Fruit fly (Drosophila melanogaster) whole organism, embryonic: ENCODE results near the gene AP-1sigma.

Experiments
- Adf1 ChIP-seq: fragments of 200-800 bp; sonication (Bioruptor generic); IDR thresholded peaks from 2 replicates; pipeline ENCODE4 v1.3.6; 2022; ENCODE audit warnings: missing biosample characterization, missing genetic modification characterization
- Asciz ChIP-seq: fragments of 200-800 bp; sonication (Bioruptor generic); optimal IDR thresholded peaks from 2 replicates; lab custom pipeline; 2017; ENCODE audit warnings: missing biosample characterization, mild to moderate bottlenecking, missing genetic modification characterization, missing genetic modification reagents
- Atf6 ChIP-seq: fragments of 200-800 bp; sonication (Bioruptor generic); IDR thresholded peaks from 2 replicates; pipeline ENCODE4 v1.3.6; 2022; ENCODE audit warnings: missing biosample characterization, missing genetic modification characterization
- CG12769 ChIP-seq: fragments of 200-800 bp; sonication (Bioruptor generic); optimal IDR thresholded peaks from 2 replicates; lab custom pipeline; 2019; ENCODE audit warnings: missing biosample characterization, mild to moderate bottlenecking, missing genetic modification characterization, moderate library complexity
- CG13296 ChIP-seq: fragments of 200-800 bp; sonication (Bioruptor generic); optimal IDR thresholded peaks from 3 replicates; lab custom pipeline; 2018; ENCODE audit warnings: missing biosample characterization, mild to moderate bottlenecking, missing genetic modification characterization
- CG13775 ChIP-seq: fragments of 200-800 bp; sonication (Bioruptor generic); optimal IDR thresholded peaks from 3 replicates; lab custom pipeline; 2017; ENCODE audit warnings: missing biosample characterization, mild to moderate bottlenecking, missing genetic modification characterization
- CG14965 ChIP-seq: fragments of 200-800 bp; sonication (Bioruptor generic); optimal IDR thresholded peaks from 2 replicates; lab custom pipeline; 2016; ENCODE audit warnings: missing biosample characterization, missing genetic modification characterization, borderline replicate concordance
- CG15073 ChIP-seq: fragments of 200-800 bp; sonication (Bioruptor generic); optimal IDR thresholded peaks from 2 replicates; lab custom pipeline; 2016; ENCODE audit warnings: missing biosample characterization, missing genetic modification characterization
- CG16779 ChIP-seq: fragments of 200-800 bp; sonication (Bioruptor generic); IDR thresholded peaks from 2 replicates; pipeline ENCODE4 v1.3.6; 2022; ENCODE audit warnings: missing biosample characterization, missing genetic modification characterization
- CG32532 ChIP-seq: fragments of 200-800 bp; sonication (Bioruptor generic); IDR thresholded peaks from 2 replicates; pipeline ENCODE4 v1.3.6; 2022; ENCODE audit warnings: missing biosample characterization, missing genetic modification characterization
- CG32767 ChIP-seq: fragments of 200-800 bp; sonication (Bioruptor generic); IDR thresholded peaks from 2 replicates; pipeline ENCODE4 v1.3.6; 2022; ENCODE audit warnings: missing biosample characterization, missing genetic modification characterization
- CG3847 ChIP-seq: fragments of 200-800 bp; sonication (Bioruptor generic); IDR thresholded peaks from 2 replicates; pipeline ENCODE4 v1.3.6; 2022; ENCODE audit warnings: missing biosample characterization, missing genetic modification characterization
- CG42726 ChIP-seq: fragments of 200-800 bp; sonication (Bioruptor generic); IDR thresholded peaks from 2 replicates; pipeline ENCODE4 v1.3.6; 2022; ENCODE audit warnings: missing biosample characterization, missing genetic modification characterization; ENCODE audit not compliant: partially characterized antibody
- CG43689 ChIP-seq: fragments of 200-800 bp; sonication (Bioruptor generic); IDR thresholded peaks from 2 replicates; pipeline ENCODE4 v1.3.6; 2022; ENCODE audit warnings: missing biosample characterization, missing genetic modification characterization
- CG6791 ChIP-seq: fragments of 200-800 bp; sonication (Bioruptor generic); IDR thresholded peaks from 3 replicates; pipeline ENCODE4 v1.3.6; 2022; ENCODE audit warnings: missing biosample characterization, missing genetic modification characterization; ENCODE audit not compliant: partially characterized antibody
- CG6813 ChIP-seq: fragments of 200-800 bp; sonication (Bioruptor generic); optimal IDR thresholded peaks from 2 replicates; lab custom pipeline; 2017; ENCODE audit warnings: missing biosample characterization, missing genetic modification characterization, mild to moderate bottlenecking, moderate library complexity, missing genetic modification reagents
- CG7556 ChIP-seq: fragments of 200-800 bp; sonication (Bioruptor generic); optimal IDR thresholded peaks from 2 replicates; lab custom pipeline; 2017; ENCODE audit warnings: missing biosample characterization, mild to moderate bottlenecking, missing genetic modification characterization
- CG7987 ChIP-seq: fragments of 200-800 bp; sonication (Bioruptor generic); optimal IDR thresholded peaks from 2 replicates; lab custom pipeline; 2018; ENCODE audit warnings: missing biosample characterization, mild to moderate bottlenecking, missing genetic modification characterization, moderate library complexity
- CG8924 ChIP-seq: fragments of 200-800 bp; optimal IDR thresholded peaks from 3 replicates; lab custom pipeline; 2019; ENCODE audit warnings: missing biosample characterization, mild to moderate bottlenecking, missing genetic modification characterization, moderate library complexity
- Chrac-16 ChIP-seq: fragments of 200-800 bp; sonication (Bioruptor generic); optimal IDR thresholded peaks from 3 replicates; lab custom pipeline; 2016; ENCODE audit warnings: missing biosample characterization, missing genetic modification characterization
- D ChIP-seq, 2 experiments: fragments of 200-800 bp in 1 of 2; fragments of >200 bp in 1 of 2; sonication (Bioruptor generic) in 1 of 2; optimal IDR thresholded peaks; 2 replicates in 1 of 2; 3 replicates in 1 of 2; lab custom pipeline; 2017; ENCODE audit warnings: mild to moderate bottlenecking in 1 of 2, missing biosample characterization in 1 of 2, missing genetic modification characterization in 1 of 2, missing genetic modification reagents in 1 of 2
- Doc3 ChIP-seq: fragments of 200-800 bp; sonication (Bioruptor generic); IDR thresholded peaks from 3 replicates; pipeline ENCODE4 v1.3.6; 2022; ENCODE audit warnings: missing biosample characterization, missing genetic modification characterization; ENCODE audit not compliant: partially characterized antibody
- Dp ChIP-seq: fragments of 200-800 bp; sonication (Bioruptor generic); optimal IDR thresholded peaks from 2 replicates; lab custom pipeline; 2018; ENCODE audit warnings: missing biosample characterization, mild to moderate bottlenecking, missing genetic modification characterization, moderate library complexity
- Fer1 ChIP-seq: fragments of 200-800 bp; sonication (Bioruptor generic); optimal IDR thresholded peaks from 2 replicates; lab custom pipeline; 2017; ENCODE audit warnings: missing biosample characterization, mild to moderate bottlenecking, missing genetic modification characterization
- HmgD ChIP-seq: fragments of 200-800 bp; sonication (Bioruptor generic); optimal IDR thresholded peaks from 3 replicates; lab custom pipeline; 2016; ENCODE audit warnings: missing biosample characterization, missing genetic modification characterization
- Hr51 ChIP-seq, 2 experiments: fragments of 200-800 bp; sonication (Bioruptor generic); optimal IDR thresholded peaks; 2 replicates in 1 of 2; 3 replicates in 1 of 2; lab custom pipeline; 2016 to 2018; ENCODE audit warnings: missing biosample characterization in 2 of 2, missing genetic modification characterization in 2 of 2, mild to moderate bottlenecking in 1 of 2, moderate library complexity in 1 of 2
- Med ChIP-seq: fragments of 200-800 bp; sonication (Bioruptor generic); peaks from one replicate; lab custom pipeline; 2016; ENCODE audit warnings: missing biosample characterization, missing genetic modification characterization, mild to moderate bottlenecking, inconsistent platforms, moderate library complexity
- Trl ChIP-seq, 3 experiments: fragments of >200 bp in 2 of 3; fragments of 200-800 bp in 1 of 3; sonication (Bioruptor generic) in 1 of 3; optimal IDR thresholded peaks; 2 replicates in 1 of 3; 3 replicates in 2 of 3; lab custom pipeline; 2016 to 2017; ENCODE audit warnings: missing biosample characterization in 1 of 3, missing genetic modification characterization in 1 of 3
- Vsx1 ChIP-seq: fragments of 200-800 bp; sonication (Bioruptor generic); optimal IDR thresholded peaks from 2 replicates; lab custom pipeline; 2017; ENCODE audit warnings: missing biosample characterization, mild to moderate bottlenecking, missing genetic modification characterization, missing genetic modification reagents
- amos ChIP-seq: fragments of 200-800 bp; sonication (Bioruptor generic); IDR thresholded peaks from 2 replicates; pipeline ENCODE4 v1.3.6; 2022; ENCODE audit warnings: missing biosample characterization, missing genetic modification characterization; ENCODE audit not compliant: partially characterized antibody
- ash1 ChIP-seq: fragments of 200-800 bp; sonication (Bioruptor generic); optimal IDR thresholded peaks from 2 replicates; lab custom pipeline; 2018; ENCODE audit warnings: missing biosample characterization, mild to moderate bottlenecking, missing genetic modification characterization
- az2 ChIP-seq: fragments of 200-800 bp; sonication (Bioruptor generic); optimal IDR thresholded peaks from 3 replicates; lab custom pipeline; 2016; ENCODE audit warnings: missing biosample characterization, missing genetic modification characterization
- cad ChIP-seq: fragments of >200 bp; optimal IDR thresholded peaks from 2 replicates; lab custom pipeline; 2017; ENCODE audit warnings: missing biosample characterization, missing genetic modification characterization
- disco-r ChIP-seq: fragments of 200-800 bp; sonication (Bioruptor generic); optimal IDR thresholded peaks from 2 replicates; lab custom pipeline; 2016; ENCODE audit warnings: missing biosample characterization, missing genetic modification characterization
- dpn ChIP-seq, 2 experiments: fragments of 200-800 bp; sonication (Bioruptor generic); optimal IDR thresholded peaks; 3 replicates each; lab custom pipeline; 2016; ENCODE audit warnings: missing biosample characterization in 2 of 2, missing genetic modification characterization in 2 of 2
- dysf ChIP-seq: fragments of 200-800 bp; sonication (Bioruptor generic); IDR thresholded peaks from 3 replicates; pipeline ENCODE4 v1.3.6; 2022; ENCODE audit warnings: missing biosample characterization, missing genetic modification characterization
- gt ChIP-seq: fragments of 200-800 bp; sonication (Bioruptor generic); IDR thresholded peaks from 2 replicates; pipeline ENCODE4 v1.3.6; 2022; ENCODE audit warnings: missing biosample characterization, missing genetic modification characterization
- h ChIP-seq: fragments of >200 bp; optimal IDR thresholded peaks from 2 replicates; lab custom pipeline; 2017
- ham ChIP-seq: fragments of 200-800 bp; sonication (Bioruptor generic); IDR thresholded peaks from 2 replicates; pipeline ENCODE4 v1.3.6; 2022; ENCODE audit warnings: missing biosample characterization, missing genetic modification characterization
- kni ChIP-seq: fragments of 200-800 bp; sonication (Bioruptor generic); optimal IDR thresholded peaks from 3 replicates; lab custom pipeline; 2017; ENCODE audit warnings: mild to moderate bottlenecking, missing biosample characterization, missing genetic modification reagents, missing genetic modification characterization
- p53 ChIP-seq: fragments of 200-800 bp; sonication (Bioruptor generic); optimal IDR thresholded peaks from 2 replicates; lab custom pipeline; 2016; ENCODE audit warnings: missing biosample characterization, missing genetic modification characterization
- pros ChIP-seq: fragments of 200-800 bp; sonication (Bioruptor generic); optimal IDR thresholded peaks from 3 replicates; lab custom pipeline; 2019; ENCODE audit warnings: missing biosample characterization, mild to moderate bottlenecking, missing genetic modification characterization, moderate library complexity
- row ChIP-seq: fragments of 200-800 bp; sonication (Bioruptor generic); IDR thresholded peaks from 3 replicates; pipeline ENCODE4 v1.3.6; 2022; ENCODE audit warnings: missing biosample characterization, missing genetic modification characterization
- schlank ChIP-seq: fragments of 200-800 bp; sonication (Bioruptor generic); optimal IDR thresholded peaks from 2 replicates; lab custom pipeline; 2018; ENCODE audit warnings: missing biosample characterization, mild to moderate bottlenecking, missing genetic modification characterization
- sens-2 ChIP-seq: fragments of 200-800 bp; sonication (Bioruptor generic); IDR thresholded peaks from 2 replicates; pipeline ENCODE4 v1.3.6; 2022; ENCODE audit warnings: missing biosample characterization, missing genetic modification characterization
- sob ChIP-seq: fragments of 200-800 bp; sonication (Bioruptor generic); IDR thresholded peaks from 2 replicates; pipeline ENCODE4 v1.3.6; 2022; ENCODE audit warnings: missing biosample characterization, missing genetic modification characterization
- unc-4 ChIP-seq: fragments of 200-800 bp; sonication (Bioruptor generic); IDR thresholded peaks from 2 replicates; pipeline ENCODE4 v1.3.6; 2022; ENCODE audit warnings: missing biosample characterization, missing genetic modification characterization; ENCODE audit not compliant: partially characterized antibody

The AP-1sigma gene

dm6 chr3R:23939921-23940839 lies 18.3 kb upstream of the AP-1sigma start (continued):
- TF ChIP-seq dysf (GFP tag; lab: Robert Waterston, UW) (peak; percentile 41; the same call in 1 of the 3 replicates), CG43689 (GFP tag; lab: Robert Waterston, UW) (peak; percentile 65), CG13775 (GFP tag; lab: Kevin White, UChicago) (peak; percentile 70), schlank (peak; percentile 80), amos (GFP tag; lab: Robert Waterston, UW) (no peak), CG7556 (peak; percentile 86), kni (GFP tag; lab: Kevin White, UChicago) (peak; percentile 98), CG15073 (peak; percentile 37), Atf6 (GFP tag; lab: Robert Waterston, UW) (peak; percentile 78), ash1 (GFP tag; lab: Kevin White, UChicago) (peak; percentile 61), CG42726 (GFP tag; lab: Robert Waterston, UW) (no peak), cad (GFP tag; lab: Kevin White, UChicago) (no peak), Vsx1 (GFP tag; lab: Kevin White, UChicago) (peak; percentile 95), ham (GFP tag; lab: Robert Waterston, UW) (no peak), Fer1 (GFP tag; lab: Kevin White, UChicago) (peak; percentile 84), row (no peak), CG16779 (GFP tag; lab: Robert Waterston, UW) (0 out of 2 replicates have a peak, but pooled peaks have one; percentile 18), CG13296 (GFP tag; lab: Kevin White, UChicago) (peak; percentile 91), CG12769 (peak; percentile 53), Dp (GFP tag; lab: Kevin White, UChicago) (no peak), CG14965 (peak; percentile 43), pros (GFP tag; lab: Kevin White, UChicago) (no peak), disco-r (GFP tag; lab: Kevin White, UChicago) (no peak), sob (peak; percentile 87), Adf1 (no peak; the same call in 1 of the 2 replicates), Chrac-16 (GFP tag; lab: Kevin White, UChicago) (peak; percentile 20), gt (0 out of 2 replicates have a peak, but pooled peaks have one; percentile 7), sens-2 (GFP tag; lab: Robert Waterston, UW) (no peak), CG32767 (GFP tag; lab: Robert Waterston, UW) (peak; percentile 71), Hr51 (GFP tag; optimal IDR thresholded peaks at IDR 0.05; lab: Kevin White, UChicago) (peak; percentile 39 to 40), p53 (GFP tag; lab: Kevin White, UChicago) (no peak), Doc3 (GFP tag; lab: Robert Waterston, UW) (no peak), Med (GFP tag; lab: Kevin White, UChicago) (peak; percentile 91), D (optimal IDR thresholded peaks at IDR 0.05; lab: Kevin White, UChicago) (no peak), D (GFP tag; optimal IDR thresholded peaks at IDR 0.05; lab: Kevin White, UChicago) (peak; percentile 87), dpn (GFP tag; optimal IDR thresholded peaks at IDR 0.05; lab: Kevin White, UChicago) (peak; percentile 56 to 57), CG3847 (peak; percentile 19; the same call in 1 of the 2 replicates), Trl (optimal IDR thresholded peaks at IDR 0.05; lab: Kevin White, UChicago) (no peak), Trl (GFP tag; optimal IDR thresholded peaks at IDR 0.05; lab: Kevin White, UChicago) (peak; percentile 69), Asciz (GFP tag; lab: Kevin White, UChicago) (peak; percentile 97), h (lab: Kevin White, UChicago) (no peak), unc-4 (GFP tag; lab: Robert Waterston, UW) (no peak), CG8924 (tag; lab: Kevin White, UChicago) (peak; percentile 78), CG6813 (peak; percentile 95), az2 (peak; percentile 12), CG32532 (GFP tag; lab: Robert Waterston, UW) (no peak; the same call in 1 of the 2 replicates), CG7987 (GFP tag; lab: Kevin White, UChicago) (peak; percentile 84), CG6791 (GFP tag; lab: Robert Waterston, UW) (no peak), HmgD (GFP tag; lab: Kevin White, UChicago) (no peak)
